Worm (Caenorhabditis elegans): ENCODE measurements around the gene ntl-3.
A peak's percentile ranks its signal among the peaks of the same experiment; 100 is the strongest.

ntl-3 gene

ce11 chrIII:11847658-11848202 lies 1.5 kb upstream of the ntl-3 start, which contains the start of gene mif-1 (continued):
- TF ChIP-seq lin-15B (tag; optimal IDR thresholded peaks at IDR 0.05) (peak; percentile 7), unc-98 (GFP tag; IDR thresholded peaks at IDR 0.05) (no peak), dpl-1 (GFP tag; optimal IDR thresholded peaks at IDR 0.05) (peak; percentile 33 to 59 (median 40)), unc-130 (tag; optimal IDR thresholded peaks at IDR 0.05) (peak; percentile 39), F16B12.6 (tag; optimal IDR thresholded peaks at IDR 0.05) (peak; percentile 88), lsy-2 (tag; optimal IDR thresholded peaks at IDR 0.05) (peak; percentile 93 to 99), ceh-8 (GFP tag; optimal IDR thresholded peaks at IDR 0.05) (no peak), mdl-1 (tag; optimal IDR thresholded peaks at IDR 0.05) (peak in 1 of 2 experiments; percentile 33), rnt-1 (tag; optimal IDR thresholded peaks at IDR 0.05) (no peak), ztf-11 (tag; optimal IDR thresholded peaks at IDR 0.05) (no peak), C16A3.4 (tag; optimal IDR thresholded peaks at IDR 0.05) (peak; percentile 40)

DNA sequence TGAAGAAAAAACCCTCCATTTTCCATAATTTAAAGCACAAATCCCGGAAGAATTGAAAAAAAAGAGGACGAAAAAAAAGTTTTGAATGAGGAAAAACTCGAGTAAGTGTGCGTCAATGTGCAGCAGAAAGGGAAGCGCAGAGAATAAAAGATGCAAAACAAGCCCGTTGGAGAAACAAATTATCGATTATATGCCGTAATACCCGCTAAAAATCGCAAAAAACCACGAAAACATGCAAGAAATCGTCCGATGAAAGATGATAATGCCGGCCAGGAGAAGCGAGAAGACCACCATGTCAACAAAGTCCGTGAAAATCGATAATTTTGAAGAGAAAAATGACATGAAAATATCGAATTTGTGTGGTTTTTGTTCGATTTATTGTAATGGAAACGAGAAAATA lies 749 bp upstream of the ntl-3 start:
- TF ChIP-seq ceh-82 (tag; optimal IDR thresholded peaks at IDR 0.05): no peak
- no peak for TF ChIP-seq ama-1 (optimal IDR thresholded peaks at IDR 0.05)
- TF ChIP-seq nhr-28 (tag; optimal IDR thresholded peaks at IDR 0.05): no peak
- TF ChIP-seq lsy-2 (tag; optimal IDR thresholded peaks at IDR 0.05): peak in 1 of 2 experiments; percentile 30
- no peak for TF ChIP-seq mep-1 (tag; optimal IDR thresholded peaks at IDR 0.05)
- no peak for TF ChIP-seq C34B4.2 (tag; optimal IDR thresholded peaks at IDR 0.05)
- no peak for TF ChIP-seq sup-37 (GFP tag; optimal IDR thresholded peaks at IDR 0.05)

- no peak for TF ChIP-seq elt-3 (tag; optimal IDR thresholded peaks at IDR 0.05)
- no peak for TF ChIP-seq snu-23 (GFP tag; optimal IDR thresholded peaks at IDR 0.05)
- no peak for TF ChIP-seq aly-2 (tag; optimal IDR thresholded peaks at IDR 0.05)
- no peak for TF ChIP-seq ceh-8 (GFP tag; optimal IDR thresholded peaks at IDR 0.05)
- TF ChIP-seq ztf-11 (tag; optimal IDR thresholded peaks at IDR 0.05): no peak
- TF ChIP-seq C34B4.2 (tag; optimal IDR thresholded peaks at IDR 0.05): no peak
- no peak for TF ChIP-seq pqm-1 (tag; optimal IDR thresholded peaks at IDR 0.05)
- no peak for TF ChIP-seq rnt-1 (tag; optimal IDR thresholded peaks at IDR 0.05)
Observed at ce11 chrIII:11843007-11843406, 3.3 kb downstream of the ntl-3 start.

- TF ChIP-seq skn-1 (tag; optimal IDR thresholded peaks at IDR 0.05) (no peak), efl-1 (optimal IDR thresholded peaks at IDR 0.05) (no peak), efl-1 (GFP tag; optimal IDR thresholded peaks at IDR 0.05 in 1 of 2) (peak in 1 of 2 experiments; percentile 29), fkh-10 (GFP tag; optimal IDR thresholded peaks at IDR 0.05) (no peak), ceh-63 (GFP tag; optimal IDR thresholded peaks at IDR 0.05) (no peak), unc-30 (tag; optimal IDR thresholded peaks at IDR 0.05) (no peak), ets-5 (GFP tag; IDR thresholded peaks at IDR 0.05) (no peak)
Observed at ce11 chrIII:11841728-11842127, 4.5 kb downstream of the ntl-3 start.

DNA sequence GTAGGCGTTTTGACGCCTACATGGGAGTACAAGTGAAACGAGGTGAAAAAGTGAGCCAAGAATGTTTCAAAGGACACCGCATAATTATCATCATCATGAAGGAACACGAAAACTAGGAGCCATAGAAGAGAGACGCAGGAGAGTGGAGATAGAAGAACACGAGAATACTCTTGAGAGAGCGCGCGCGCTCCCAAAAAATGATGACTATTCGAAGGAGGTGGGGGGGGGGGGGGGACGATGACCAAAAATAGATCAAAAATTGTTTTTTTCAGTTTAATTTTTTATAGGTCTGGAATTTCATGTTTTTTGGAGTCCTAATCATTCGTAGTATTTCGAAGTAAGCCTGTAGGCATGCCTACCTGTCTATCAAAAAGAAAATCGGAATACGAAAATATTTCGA lies 9.5 kb downstream of the ntl-3 start:
- TF ChIP-seq fos-1 (tag; optimal IDR thresholded peaks at IDR 0.05): no peak
- TF ChIP-seq skn-1 (tag; optimal IDR thresholded peaks at IDR 0.05): peak; percentile 97
- TF ChIP-seq C04F5.9 (tag; optimal IDR thresholded peaks at IDR 0.05): no peak
- TF ChIP-seq nhr-85 (tag): no peak

- no peak for TF ChIP-seq F16B12.6 (tag; optimal IDR thresholded peaks at IDR 0.05)
- no peak for TF ChIP-seq jun-1 (tag; optimal IDR thresholded peaks at IDR 0.05)
- TF ChIP-seq sox-4 (tag; optimal IDR thresholded peaks at IDR 0.05): peak; percentile 31
- TF ChIP-seq nhr-90 (tag; optimal IDR thresholded peaks at IDR 0.05; ENCODE audit: poor library complexity): no peak
- TF ChIP-seq efl-3 (GFP tag; optimal IDR thresholded peaks at IDR 0.05): no peak
- TF ChIP-seq irx-1 (tag; optimal IDR thresholded peaks at IDR 0.05): no peak
- TF ChIP-seq fkh-8 (tag; optimal IDR thresholded peaks at IDR 0.05): peak; percentile 83
- no peak for TF ChIP-seq nhr-20 (tag; optimal IDR thresholded peaks at IDR 0.05)
- no peak for TF ChIP-seq ceh-90 (tag; optimal IDR thresholded peaks at IDR 0.05)
- TF ChIP-seq unc-30 (tag; optimal IDR thresholded peaks at IDR 0.05): no peak
- TF ChIP-seq fkh-10 (GFP tag; optimal IDR thresholded peaks at IDR 0.05): no peak
- peak; percentile 59 for TF ChIP-seq lin-14 (GFP tag; optimal IDR thresholded peaks at IDR 0.05)
- no peak for TF ChIP-seq sptf-1 (tag; optimal IDR thresholded peaks at IDR 0.05)
- TF ChIP-seq pag-3 (tag; optimal IDR thresholded peaks at IDR 0.05; ENCODE audit: borderline replicate concordance, insufficient read depth): no peak
- TF ChIP-seq mef-2 (tag; optimal IDR thresholded peaks at IDR 0.05): no peak
- no peak for TF ChIP-seq efl-1 (optimal IDR thresholded peaks at IDR 0.05)
- no peak for TF ChIP-seq efl-1 (GFP tag; optimal IDR thresholded peaks at IDR 0.05 in 1 of 2)
- TF ChIP-seq egl-13 (tag; optimal IDR thresholded peaks at IDR 0.05): peak; percentile 15
- TF ChIP-seq C16A3.4 (tag; optimal IDR thresholded peaks at IDR 0.05): no peak
Observed at ce11 chrIII:11836054-11836453, 10.2 kb downstream of the ntl-3 start.

Data from whole organism, L1 larva.